Worm (Caenorhabditis elegans): ENCODE measurements around the gene clec-70.
A peak's percentile ranks its signal among the peaks of the same experiment; 100 is the strongest.

clec-70 gene

ce11 chrIV:3941658-3942328 lies 9.3 kb downstream of the clec-70 start, which contains the start of gene clec-174:
TSS of gene clec-174 (minus strand) at chrIV:3941708.
- TF ChIP-seq pha-4 (GFP tag; IDR thresholded peaks at IDR 0.05) (no peak), pha-4 (tag; optimal IDR thresholded peaks at IDR 0.05) (no peak), pqm-1 (tag; optimal IDR thresholded peaks at IDR 0.05) (peak; percentile 6), ceh-28 (tag; optimal IDR thresholded peaks at IDR 0.05) (no peak), nhr-77 (tag; optimal IDR thresholded peaks at IDR 0.05) (peak; percentile 54), unc-62 (GFP tag; optimal IDR thresholded peaks at IDR 0.05 in 1 of 2) (peak in 1 of 2 experiments; percentile 35), unc-62 (tag; optimal IDR thresholded peaks at IDR 0.05) (no peak), aha-1 (tag) (peak; percentile 87), nhr-28 (tag; optimal IDR thresholded peaks at IDR 0.05) (peak; percentile 87)

- no peak for TF ChIP-seq snpc-4 (tag; optimal IDR thresholded peaks at IDR 0.05)
- TF ChIP-seq Y5F2A.4 (GFP tag; optimal IDR thresholded peaks at IDR 0.05) = no peak
- TF ChIP-seq set-16 (GFP tag; IDR thresholded peaks at IDR 0.05) = no peak
- no peak for TF ChIP-seq zfp-3 (GFP tag; conservative IDR thresholded peaks at IDR 0.05)
- no peak for TF ChIP-seq zag-1 (tag; optimal IDR thresholded peaks at IDR 0.05)
- TF ChIP-seq tra-1 (GFP tag; IDR thresholded peaks at IDR 0.05) = no peak
- no peak for TF ChIP-seq F37D6.2 (tag; optimal IDR thresholded peaks at IDR 0.05)
- no peak for TF ChIP-seq spr-1 (tag; optimal IDR thresholded peaks at IDR 0.05)
- TF ChIP-seq zip-11 (GFP tag; IDR thresholded peaks at IDR 0.05) = no peak
- no peak for TF ChIP-seq nhr-237 (tag; optimal IDR thresholded peaks at IDR 0.05)
- no peak for TF ChIP-seq R02D3.7 (tag; optimal IDR thresholded peaks at IDR 0.05)
- no peak for TF ChIP-seq tag-97 (GFP tag; IDR thresholded peaks at IDR 0.05)
- no peak for TF ChIP-seq daf-12 (tag; optimal IDR thresholded peaks at IDR 0.05)
- no peak for TF ChIP-seq lin-15B (tag; optimal IDR thresholded peaks at IDR 0.05)
- no peak for TF ChIP-seq F44E2.7 (GFP tag; IDR thresholded peaks at IDR 0.05)
Observed at ce11 chrIV:3943003-3943402, 10.5 kb downstream of the clec-70 start, which contains the start of gene Y46C8AL.11. TSS of gene Y46C8AL.11 (plus strand) at chrIV:3943303.

ce11 chrIV:3944459-3944858 lies 12.0 kb downstream of the clec-70 start, which contains the start of gene clec-72:
TSS of gene clec-72 (plus strand) at chrIV:3944816.
- TF ChIP-seq mxl-3 (GFP tag; optimal IDR thresholded peaks at IDR 0.05) = peak; percentile 5
- no peak for TF ChIP-seq zfp-2 (tag; optimal IDR thresholded peaks at IDR 0.05)
- TF ChIP-seq pqm-1 (tag; optimal IDR thresholded peaks at IDR 0.05) = peak; percentile 98
- no peak for TF ChIP-seq cey-2 (tag; optimal IDR thresholded peaks at IDR 0.05; ENCODE audit: borderline replicate concordance, insufficient read depth)
- no peak for TF ChIP-seq lin-38 (GFP tag; IDR thresholded peaks at IDR 0.05)
- no peak for TF ChIP-seq R02D3.7 (tag; optimal IDR thresholded peaks at IDR 0.05)
- TF ChIP-seq nhr-77 (tag; optimal IDR thresholded peaks at IDR 0.05) = peak; percentile 88
- no peak for TF ChIP-seq saeg-2 (GFP tag; IDR thresholded peaks at IDR 0.05)
- TF ChIP-seq unc-62 (GFP tag; optimal IDR thresholded peaks at IDR 0.05 in 1 of 2) = peak in 1 of 2 experiments; percentile 51
- TF ChIP-seq unc-62 (tag; optimal IDR thresholded peaks at IDR 0.05) = no peak
- TF ChIP-seq tag-97 (GFP tag; IDR thresholded peaks at IDR 0.05) = no peak
- no peak for TF ChIP-seq D1046.2 (GFP tag; IDR thresholded peaks at IDR 0.05)
- TF ChIP-seq T20F7.1 (GFP tag; optimal IDR thresholded peaks at IDR 0.05) = no peak
- TF ChIP-seq ceh-82 (tag; optimal IDR thresholded peaks at IDR 0.05) = no peak
- no peak for TF ChIP-seq F26F4.8 (GFP tag; conservative IDR thresholded peaks at IDR 0.05)
- no peak for TF ChIP-seq lin-39 (tag; optimal IDR thresholded peaks at IDR 0.05)
- no peak for TF ChIP-seq arid-1 (GFP tag; conservative IDR thresholded peaks at IDR 0.05)
- TF ChIP-seq tra-1 (GFP tag; IDR thresholded peaks at IDR 0.05) = 0 out of 2 replicates have a peak, but pooled peaks have one; percentile 31
- no peak for TF ChIP-seq madf-9 (GFP tag; conservative IDR thresholded peaks at IDR 0.05)
- TF ChIP-seq ZK546.5 (tag; optimal IDR thresholded peaks at IDR 0.05) = no peak
- no peak for TF ChIP-seq sdz-12 (GFP tag; optimal IDR thresholded peaks at IDR 0.05)
- no peak for TF ChIP-seq fkh-10 (GFP tag; optimal IDR thresholded peaks at IDR 0.05)
- no peak for TF ChIP-seq daf-16 (GFP tag; optimal IDR thresholded peaks at IDR 0.05)
- TF ChIP-seq daf-16 (tag; optimal IDR thresholded peaks at IDR 0.05) = peak; percentile 97
- TF ChIP-seq nhr-102 (tag; optimal IDR thresholded peaks at IDR 0.05) = no peak
- no peak for TF ChIP-seq snpc-1.2 (GFP tag; IDR thresholded peaks at IDR 0.05)
- TF ChIP-seq nhr-41 (GFP tag; IDR thresholded peaks at IDR 0.05) = no peak
- no peak for TF ChIP-seq daf-19 (GFP tag; conservative IDR thresholded peaks at IDR 0.05)
- no peak for TF ChIP-seq nhr-237 (tag; optimal IDR thresholded peaks at IDR 0.05)
- TF ChIP-seq php-3 (GFP tag; IDR thresholded peaks at IDR 0.05) = peak; percentile 34; the same call in 1 of the 2 replicates
- no peak for TF ChIP-seq attf-4 (tag; optimal IDR thresholded peaks at IDR 0.05)
- peak in 1 of 2 experiments; percentile 50 for TF ChIP-seq mdl-1 (tag; optimal IDR thresholded peaks at IDR 0.05)
- peak; percentile 99 for TF ChIP-seq nhr-28 (tag; optimal IDR thresholded peaks at IDR 0.05)
- TF ChIP-seq daf-12 (tag; optimal IDR thresholded peaks at IDR 0.05) = no peak
